Fruit fly (Drosophila melanogaster): Measurements from ENCODE around the gene pon.

Gene pon

dm6 chrX:4614325-4614724 lies 21.8 kb upstream of the pon start (continued):
- TF ChIP-seq CG6792 (GFP tag; optimal IDR thresholded peaks at IDR 0.05) (no peak), fd85E (GFP tag; optimal IDR thresholded peaks at IDR 0.05) (no peak), Met (GFP tag; optimal IDR thresholded peaks at IDR 0.05) (no peak), CG11294 (GFP tag; IDR thresholded peaks at IDR 0.05) (no peak), CG8119 (GFP tag; IDR thresholded peaks at IDR 0.05) (0 out of 3 replicates have a peak, but pooled peaks have one; percentile 23), Ets96B (tag; optimal IDR thresholded peaks at IDR 0.05) (no peak), net (GFP tag; optimal IDR thresholded peaks at IDR 0.05) (no peak), CG10631 (GFP tag; optimal IDR thresholded peaks at IDR 0.05) (no peak), CG9139 (GFP tag; optimal IDR thresholded peaks at IDR 0.05) (no peak), Hr39 (GFP tag; optimal IDR thresholded peaks at IDR 0.05) (no peak), CG15336 (GFP tag; IDR thresholded peaks at IDR 0.05) (no peak), CG3032 (tag; optimal IDR thresholded peaks at IDR 0.05) (no peak), topi (GFP tag; optimal IDR thresholded peaks at IDR 0.05) (no peak), pdm3 (GFP tag; optimal IDR thresholded peaks at IDR 0.05) (no peak), fkh (GFP tag; optimal IDR thresholded peaks at IDR 0.05) (peak; percentile 51), CG11902 (GFP tag; optimal IDR thresholded peaks at IDR 0.05) (no peak), cyc (GFP tag; optimal IDR thresholded peaks at IDR 0.05) (no peak), acj6 (GFP tag; optimal IDR thresholded peaks at IDR 0.05) (no peak), svp (GFP tag) (peak; percentile 57), CG32006 (GFP tag; optimal IDR thresholded peaks at IDR 0.05) (peak; percentile 9), eg (GFP tag; IDR thresholded peaks at IDR 0.05) (peak; percentile 45; the same call in 2 of the 3 replicates), Smox (GFP tag; optimal IDR thresholded peaks at IDR 0.05) (no peak), CG6854 (GFP tag; optimal IDR thresholded peaks at IDR 0.05) (no peak), Sox102F (GFP tag; optimal IDR thresholded peaks at IDR 0.05) (no peak), CG3919 (GFP tag; optimal IDR thresholded peaks at IDR 0.05) (no peak)

- TF ChIP-seq acj6 (GFP tag; optimal IDR thresholded peaks at IDR 0.05) = peak; percentile 25
- peak; percentile 18 for TF ChIP-seq Met (GFP tag; optimal IDR thresholded peaks at IDR 0.05)
- TF ChIP-seq fd85E (GFP tag; optimal IDR thresholded peaks at IDR 0.05) = no peak
- TF ChIP-seq fd59A (GFP tag; optimal IDR thresholded peaks at IDR 0.05) = no peak
- no peak for TF ChIP-seq Lpt (GFP tag; optimal IDR thresholded peaks at IDR 0.05)
- peak; percentile 33; the same call in 1 of the 3 replicates for TF ChIP-seq CG6163 (GFP tag; IDR thresholded peaks at IDR 0.05)
- TF ChIP-seq Smox (GFP tag; optimal IDR thresholded peaks at IDR 0.05) = peak; percentile 31
- TF ChIP-seq CG11902 (GFP tag; optimal IDR thresholded peaks at IDR 0.05) = no peak
- peak; percentile 25 for TF ChIP-seq net (GFP tag; optimal IDR thresholded peaks at IDR 0.05)
- TF ChIP-seq CG16779 (tag; optimal IDR thresholded peaks at IDR 0.05) = no peak
- TF ChIP-seq CG32006 (GFP tag; optimal IDR thresholded peaks at IDR 0.05) = peak; percentile 4
- no peak for TF ChIP-seq Sox102F (GFP tag; optimal IDR thresholded peaks at IDR 0.05)
- peak; percentile 18 for TF ChIP-seq CG7368 (GFP tag; optimal IDR thresholded peaks at IDR 0.05)
- peak; percentile 33 for TF ChIP-seq CG31627 (GFP tag; optimal IDR thresholded peaks at IDR 0.05)
- peak; percentile 2 for TF ChIP-seq CG3919 (GFP tag; optimal IDR thresholded peaks at IDR 0.05)
- peak; percentile 33 for TF ChIP-seq Gug (GFP tag; IDR thresholded peaks at IDR 0.05)
- TF ChIP-seq CG9139 (GFP tag; optimal IDR thresholded peaks at IDR 0.05) = no peak
- TF ChIP-seq Ets21C (GFP tag; optimal IDR thresholded peaks at IDR 0.05) = peak; percentile 8
- peak; percentile 63 for TF ChIP-seq Hr39 (GFP tag; optimal IDR thresholded peaks at IDR 0.05)
- TF ChIP-seq CG34406 (GFP tag; optimal IDR thresholded peaks at IDR 0.05) = peak; percentile 7
- TF ChIP-seq CG8119 (GFP tag; IDR thresholded peaks at IDR 0.05) = 0 out of 3 replicates have a peak, but pooled peaks have one; percentile 13
- peak; percentile 37 for TF ChIP-seq Eip78C (GFP tag)
- TF ChIP-seq topi (GFP tag; optimal IDR thresholded peaks at IDR 0.05) = peak; percentile 50
- peak; percentile 11 for TF ChIP-seq pdm3 (GFP tag; optimal IDR thresholded peaks at IDR 0.05)
- TF ChIP-seq OdsH (GFP tag; optimal IDR thresholded peaks at IDR 0.05) = peak; percentile 29
- peak; percentile 8 for TF ChIP-seq CG10631 (GFP tag; optimal IDR thresholded peaks at IDR 0.05)
- no peak for TF ChIP-seq vri (GFP tag; optimal IDR thresholded peaks at IDR 0.05)
- TF ChIP-seq dsx (GFP tag; optimal IDR thresholded peaks at IDR 0.05; ENCODE audit: poor library complexity, severe bottlenecking) = no peak
- TF ChIP-seq eg (GFP tag; IDR thresholded peaks at IDR 0.05) = peak; percentile 52; the same call in 1 of the 3 replicates
- TF ChIP-seq Sox15 (GFP tag; optimal IDR thresholded peaks at IDR 0.05) = no peak
- TF ChIP-seq svp (GFP tag) = peak; percentile 52
- peak; percentile 43 for TF ChIP-seq esn (GFP tag; optimal IDR thresholded peaks at IDR 0.05)
- peak; percentile 40 for TF ChIP-seq cyc (GFP tag; optimal IDR thresholded peaks at IDR 0.05)
- 0 out of 2 replicates have a peak, but pooled peaks have one; percentile 10 for TF ChIP-seq CG15336 (GFP tag; IDR thresholded peaks at IDR 0.05)
- TF ChIP-seq lz (GFP tag; optimal IDR thresholded peaks at IDR 0.05) = peak; percentile 20
- TF ChIP-seq CG8319 (GFP tag; optimal IDR thresholded peaks at IDR 0.05) = no peak
- peak; percentile 8 for TF ChIP-seq Eip75B (GFP tag; optimal IDR thresholded peaks at IDR 0.05)
Observed at dm6 chrX:4614945-4615344, 21.2 kb upstream of the pon start.

Data from whole organism, prepupa.